Fruit fly (Drosophila melanogaster): ENCODE results near the gene CG18789.

CG18789 gene

DNA sequence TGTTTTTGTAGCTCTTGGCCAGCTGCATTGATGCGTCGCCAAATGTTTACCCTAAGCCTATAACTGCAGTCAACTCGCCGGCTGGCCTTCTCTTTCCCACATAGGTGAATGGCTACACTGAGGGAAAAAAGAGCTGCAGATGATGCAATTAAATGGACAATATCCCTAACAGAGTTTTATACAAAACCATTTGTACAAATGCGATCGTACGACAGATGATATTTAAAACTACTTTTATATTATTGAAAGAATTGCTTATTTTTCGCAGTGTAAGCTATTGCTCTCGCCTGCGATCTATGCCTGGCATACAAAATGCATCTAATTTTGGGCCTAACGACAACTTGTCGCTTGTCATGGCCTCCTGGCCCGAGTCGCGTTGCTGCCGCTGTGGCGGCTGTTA is 45.3 kb downstream of the CG18789 start (continued):
- TF ChIP-seq ranshi (GFP tag; IDR thresholded peaks at IDR 0.05) (peak; percentile 29; the same call in 1 of the 2 replicates), bsh (GFP tag; optimal IDR thresholded peaks at IDR 0.05) (peak; percentile 63 to 76), tgo (GFP tag; IDR thresholded peaks at IDR 0.05) (peak; percentile 64), CG15696 (tag; optimal IDR thresholded peaks at IDR 0.05) (peak; percentile 35), sima (GFP tag; optimal IDR thresholded peaks at IDR 0.05) (no peak), CG8290 (GFP tag; optimal IDR thresholded peaks at IDR 0.05) (peak; percentile 18), CG8290 (tag; optimal IDR thresholded peaks at IDR 0.05) (peak in 1 of 2 experiments; percentile 45), D (optimal IDR thresholded peaks at IDR 0.05) (no peak), D (GFP tag; optimal IDR thresholded peaks at IDR 0.05) (peak; percentile 28), CG6683 (GFP tag; optimal IDR thresholded peaks at IDR 0.05) (no peak), Six4 (GFP tag; optimal IDR thresholded peaks at IDR 0.05) (no peak), ato (GFP tag; IDR thresholded peaks at IDR 0.05; ENCODE audit: partially characterized antibody) (no peak), chn (GFP tag; optimal IDR thresholded peaks at IDR 0.05) (peak; percentile 13), Trl (optimal IDR thresholded peaks at IDR 0.05) (no peak), Trl (GFP tag; optimal IDR thresholded peaks at IDR 0.05) (peak; percentile 22), CG16863 (GFP tag; optimal IDR thresholded peaks at IDR 0.05) (no peak), CG9215 (GFP tag; IDR thresholded peaks at IDR 0.05) (no peak), Doc3 (GFP tag; IDR thresholded peaks at IDR 0.05; ENCODE audit: partially characterized antibody) (no peak), ftz-f1 (GFP tag; optimal IDR thresholded peaks at IDR 0.05) (no peak), CG7372 (GFP tag; IDR thresholded peaks at IDR 0.05) (no peak), crc (GFP tag; optimal IDR thresholded peaks at IDR 0.05) (no peak), CG6272 (GFP tag; IDR thresholded peaks at IDR 0.05) (no peak), CG6175 (GFP tag; IDR thresholded peaks at IDR 0.05) (0 out of 3 replicates have a peak, but pooled peaks have one; percentile 16), Lhr (GFP tag; optimal IDR thresholded peaks at IDR 0.05) (no peak), CG3995 (GFP tag; optimal IDR thresholded peaks at IDR 0.05) (no peak), tup (GFP tag; optimal IDR thresholded peaks at IDR 0.05) (no peak), amos (GFP tag; IDR thresholded peaks at IDR 0.05; ENCODE audit: partially characterized antibody) (0 out of 2 replicates have a peak, but pooled peaks have one; percentile 9), chif (GFP tag; optimal IDR thresholded peaks at IDR 0.05) (peak; percentile 57 to 72), otp (GFP tag; IDR thresholded peaks at IDR 0.05) (peak; percentile 37; the same call in 1 of the 3 replicates), CG12391 (tag; optimal IDR thresholded peaks at IDR 0.05) (peak; percentile 44), NK7.1 (GFP tag; optimal IDR thresholded peaks at IDR 0.05) (no peak), knrl (GFP tag; IDR thresholded peaks at IDR 0.05; ENCODE audit: partially characterized antibody) (no peak), CG2875 (GFP tag; optimal IDR thresholded peaks at IDR 0.05) (peak; percentile 15), CG18476 (GFP tag; optimal IDR thresholded peaks at IDR 0.05) (peak; percentile 10), Med (GFP tag) (no peak), CkIIα-i1 (GFP tag; IDR thresholded peaks at IDR 0.05) (no peak), mld (GFP tag; IDR thresholded peaks at IDR 0.05; ENCODE audit: partially characterized antibody) (no peak), lmd (GFP tag; IDR thresholded peaks at IDR 0.05) (peak; percentile 52), CG1603 (tag; optimal IDR thresholded peaks at IDR 0.05) (peak; percentile 79), sens (GFP tag) (peak; percentile 91), CG9797 (GFP tag; optimal IDR thresholded peaks at IDR 0.05) (no peak), CG3847 (GFP tag; IDR thresholded peaks at IDR 0.05) (no peak), h (optimal IDR thresholded peaks at IDR 0.05) (no peak), bbx (GFP tag; IDR thresholded peaks at IDR 0.05; ENCODE audit: partially characterized antibody) (no peak), CG2129 (GFP tag; IDR thresholded peaks at IDR 0.05; ENCODE audit: partially characterized antibody) (no peak), CG32532 (GFP tag; IDR thresholded peaks at IDR 0.05) (0 out of 2 replicates have a peak, but pooled peaks have one; percentile 17), hth (optimal IDR thresholded peaks at IDR 0.05) (no peak), CG15073 (GFP tag; optimal IDR thresholded peaks at IDR 0.05) (no peak), H15 (GFP tag; IDR thresholded peaks at IDR 0.05) (0 out of 3 replicates have a peak, but pooled peaks have one; percentile 14), HmgD (GFP tag; optimal IDR thresholded peaks at IDR 0.05) (no peak), Rx (GFP tag; IDR thresholded peaks at IDR 0.05) (0 out of 2 replicates have a peak, but pooled peaks have one; percentile 4), Asciz (GFP tag; optimal IDR thresholded peaks at IDR 0.05) (no peak)
